Worm (Caenorhabditis elegans) whole organism, L3 larva: ENCODE results near the gene col-101.

Experiments used
- aly-2 ChIP-seq: fragments of 150-350 bp; optimal IDR thresholded peaks from 2 replicates; lab custom pipeline; 2014; ENCODE audit warnings: missing biosample characterization, missing genetic modification characterization
- ama-1 ChIP-seq: fragments of 150-350 bp; optimal IDR thresholded peaks from 2 replicates; lab custom pipeline; 2018
- lin-15B ChIP-seq: fragments of 150-350 bp; optimal IDR thresholded peaks from 2 replicates; lab custom pipeline; 2014; ENCODE audit warnings: missing biosample characterization, missing genetic modification characterization
- mdl-1 ChIP-seq: fragments of 150-350 bp; optimal IDR thresholded peaks from 2 replicates; lab custom pipeline; 2014; ENCODE audit warnings: missing biosample characterization, missing genetic modification characterization
- nfya-1 ChIP-seq: sonication (generic microtip); optimal IDR thresholded peaks from 2 replicates; lab custom pipeline; 2017; ENCODE audit warnings: missing genetic modification characterization, mild to moderate bottlenecking, missing compliant biosample characterization, antibody characterized with exemption, moderate library complexity; ENCODE audit not compliant: insufficient read depth
- nhr-23 ChIP-seq: fragments of 150-350 bp; optimal IDR thresholded peaks from 2 replicates; lab custom pipeline; 2014; ENCODE audit warnings: missing biosample characterization, missing genetic modification reagents, missing genetic modification characterization
- pqm-1 ChIP-seq: fragments of 150-350 bp; optimal IDR thresholded peaks from 2 replicates; lab custom pipeline; 2017; ENCODE audit warnings: missing biosample characterization, missing genetic modification characterization, inconsistent platforms

DNA sequence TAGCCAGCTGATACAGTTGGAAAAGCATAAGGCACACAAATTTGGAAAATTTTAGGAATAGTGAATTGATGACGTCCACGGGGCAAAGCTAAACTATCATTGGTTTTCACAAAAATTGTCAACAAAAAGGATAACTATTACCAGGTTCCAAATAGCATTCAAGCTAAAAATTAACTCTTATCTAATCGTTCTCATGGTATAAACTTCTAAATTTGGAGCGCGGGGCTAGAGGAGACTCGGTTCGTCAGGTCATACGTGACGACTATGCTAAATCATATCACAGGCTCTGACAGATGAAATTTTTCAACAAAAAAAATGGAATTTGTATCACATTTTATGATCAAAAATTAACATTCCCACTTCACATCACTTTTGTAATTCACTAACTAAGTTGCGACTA lies 27.6 kb downstream of the col-101 start:
- TF ChIP-seq ama-1: no peak
- TF ChIP-seq pqm-1 (tag; lab: Kevin White, UChicago): no peak
- TF ChIP-seq nfya-1: no peak
- no peak for TF ChIP-seq mdl-1 (tag; lab: Kevin White, UChicago)
- no peak for TF ChIP-seq nhr-23
- TF ChIP-seq aly-2: no peak
- TF ChIP-seq lin-15B (tag; lab: Kevin White, UChicago): no peak
